Worm (Caenorhabditis elegans) whole organism, L2 larva: ENCODE measurements around the gene inx-3.

Experiments
- crh-2 ChIP-seq: sonication (generic microtip); optimal IDR thresholded peaks from 2 replicates; lab custom pipeline; 2017; ENCODE audit warnings: missing biosample characterization, missing genetic modification characterization
- dmd-4 ChIP-seq: sonication (generic microtip); optimal IDR thresholded peaks from 2 replicates; lab custom pipeline; 2017; ENCODE audit warnings: missing biosample characterization, missing genetic modification characterization
- elt-3 ChIP-seq: sonication (generic microtip); optimal IDR thresholded peaks from 2 replicates; lab custom pipeline; 2017; ENCODE audit warnings: missing biosample characterization, missing genetic modification characterization
- fos-1 ChIP-seq: fragments of 150-350 bp; optimal IDR thresholded peaks from 2 replicates; lab custom pipeline; 2014; ENCODE audit warnings: missing biosample characterization, missing genetic modification characterization
- lin-11 ChIP-seq: fragments of 150-350 bp; sonication (generic microtip); optimal IDR thresholded peaks from 2 replicates; lab custom pipeline; 2014; ENCODE audit warnings: missing biosample characterization, missing genetic modification characterization, inconsistent platforms, mixed read lengths
- lin-13 ChIP-seq: fragments of 150-350 bp; optimal IDR thresholded peaks from 2 replicates; lab custom pipeline; 2014; ENCODE audit warnings: missing biosample characterization, missing genetic modification reagents, missing genetic modification characterization
- nhr-11 ChIP-seq: fragments of 150-350 bp; optimal IDR thresholded peaks from 2 replicates; lab custom pipeline; 2014; ENCODE audit warnings: missing biosample characterization, missing genetic modification characterization
- nhr-23 ChIP-seq: fragments of 150-350 bp; optimal IDR thresholded peaks from 2 replicates; lab custom pipeline; 2014; ENCODE audit warnings: missing biosample characterization, missing genetic modification reagents, missing genetic modification characterization
- zag-1 ChIP-seq: fragments of 150-350 bp; optimal IDR thresholded peaks from 2 replicates; lab custom pipeline; 2014; ENCODE audit warnings: missing biosample characterization, missing genetic modification characterization

ce11 chrX:5958815-5959214 is 37.1 kb upstream of the inx-3 start, which contains the start of gene R07E4.1:
- TF ChIP-seq lin-13 (GFP tag; lab: Kevin White, UChicago) (no peak), fos-1 (tag; lab: Kevin White, UChicago) (no peak), crh-2 (no peak), nhr-23 (tag; lab: Kevin White, UChicago) (no peak), lin-11 (tag; lab: Kevin White, UChicago) (no peak), elt-3 (no peak), dmd-4 (tag; lab: Kevin White, UChicago) (no peak), nhr-11 (tag; lab: Kevin White, UChicago) (no peak), zag-1 (tag; lab: Kevin White, UChicago) (no peak)
